Worm (Caenorhabditis elegans): ENCODE results near the gene W01G7.4.
"Not testable (repeated sequence)": the region's sequence is repeated elsewhere in the genome, so short reads cannot be mapped to it uniquely, and the experiment has no call there.

Gene W01G7.4

DNA sequence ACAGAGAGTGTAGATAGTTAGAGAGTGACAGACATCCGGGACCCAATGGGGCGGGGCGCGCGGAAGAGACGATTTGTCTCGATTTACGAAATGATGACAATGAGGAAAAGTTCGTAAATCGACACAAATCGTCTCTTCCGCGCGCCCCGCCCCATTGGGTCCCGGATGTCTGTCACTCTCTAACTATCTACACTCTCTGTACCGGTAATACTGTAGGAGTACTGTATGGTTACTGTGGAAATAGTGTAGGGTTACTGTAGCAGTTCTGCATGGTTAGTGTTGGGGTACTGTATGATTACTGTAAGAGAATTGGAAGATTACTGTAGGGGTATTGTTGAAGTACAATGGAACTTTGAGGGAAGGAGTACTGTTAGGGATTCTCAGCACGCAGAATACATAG is 39.3 kb upstream of the W01G7.4 start, which contains the start of gene F01D5.10:
TSS of gene F01D5.10 (minus strand) at position 101 of the 400 bp plus-strand sequence.
- not testable (repeated sequence) for TF ChIP-seq gei-17 (GFP tag; optimal IDR thresholded peaks at IDR 0.05); ccch-3 (GFP tag; optimal IDR thresholded peaks at IDR 0.05); egl-44 (GFP tag; IDR thresholded peaks at IDR 0.05)

DNA sequence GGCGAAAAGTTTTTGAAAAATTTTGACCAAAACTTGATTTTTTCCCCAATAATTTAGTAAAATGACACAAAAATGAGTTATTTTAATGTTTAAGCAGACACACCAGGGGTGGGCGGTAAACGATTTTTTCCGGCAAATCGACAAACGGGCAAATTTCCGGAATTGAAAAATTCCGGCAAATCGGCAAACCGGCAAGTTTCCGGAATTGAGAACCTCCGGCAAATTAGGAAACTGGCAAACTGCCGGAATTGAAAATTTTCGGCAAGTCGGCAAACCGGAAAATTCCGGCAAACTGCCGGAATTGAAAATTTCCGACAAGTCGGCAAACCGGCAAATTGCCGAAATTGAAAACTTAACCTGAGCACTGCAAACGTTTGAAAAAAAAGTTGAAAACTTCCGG is 27.8 kb upstream of the W01G7.4 start:
- TF ChIP-seq B0261.1 (tag; optimal IDR thresholded peaks at IDR 0.05) (no peak), hlh-12 (tag; optimal IDR thresholded peaks at IDR 0.05) (no peak), fkh-3 (tag; optimal IDR thresholded peaks at IDR 0.05) (no peak), cebp-1 (GFP tag; IDR thresholded peaks at IDR 0.05) (no peak), cebp-1 (tag; optimal IDR thresholded peaks at IDR 0.05) (peak; percentile 47), zfh-2 (GFP tag; conservative IDR thresholded peaks at IDR 0.05) (no peak; the same call in 1 of the 2 replicates), die-1 (tag; optimal IDR thresholded peaks at IDR 0.05) (no peak), tbx-9 (tag; optimal IDR thresholded peaks at IDR 0.05; ENCODE audit: borderline replicate concordance) (no peak), Y67H2A.10 (GFP tag; conservative IDR thresholded peaks at IDR 0.05) (no peak), attf-5 (GFP tag; optimal IDR thresholded peaks at IDR 0.05) (no peak), F37B4.10 (GFP tag; IDR thresholded peaks at IDR 0.05) (no peak), cebp-2 (GFP tag; IDR thresholded peaks at IDR 0.05) (no peak), C06A6.2 (GFP tag; conservative IDR thresholded peaks at IDR 0.05) (peak; percentile 32; the same call in 1 of the 2 replicates), lsl-1 (GFP tag; optimal IDR thresholded peaks at IDR 0.05) (no peak), hsf-1 (GFP tag; IDR thresholded peaks at IDR 0.05) (no peak), aptf-2 (GFP tag; conservative IDR thresholded peaks at IDR 0.05) (no peak), rpc-1 (optimal IDR thresholded peaks at IDR 0.05) (no peak), rpc-1 (tag; optimal IDR thresholded peaks at IDR 0.05) (no peak), mcd-1 (GFP tag; IDR thresholded peaks at IDR 0.05) (peak; percentile 32; the same call in 1 of the 2 replicates), nfya-1 (tag; optimal IDR thresholded peaks at IDR 0.05; ENCODE audit: borderline replicate concordance, insufficient read depth) (no peak), ztf-22 (GFP tag; optimal IDR thresholded peaks at IDR 0.05) (no peak), nfya-2 (GFP tag; IDR thresholded peaks at IDR 0.05) (no peak), ztf-6 (GFP tag; IDR thresholded peaks at IDR 0.05) (no peak), lin-54 (GFP tag; optimal IDR thresholded peaks at IDR 0.05) (no peak), mxl-1 (tag; optimal IDR thresholded peaks at IDR 0.05) (peak; percentile 14), zim-3 (tag; optimal IDR thresholded peaks at IDR 0.05) (peak; percentile 40), lin-40 (tag; optimal IDR thresholded peaks at IDR 0.05) (no peak), ztf-28 (GFP tag; IDR thresholded peaks at IDR 0.05) (no peak), ztf-26 (tag; optimal IDR thresholded peaks at IDR 0.05) (no peak), F33H1.4 (GFP tag; IDR thresholded peaks at IDR 0.05) (no peak), F39B2.1 (GFP tag; IDR thresholded peaks at IDR 0.05) (no peak), nhr-27 (tag; optimal IDR thresholded peaks at IDR 0.05) (no peak), sea-2 (GFP tag; IDR thresholded peaks at IDR 0.05) (no peak), Y95B8A.8 (GFP tag; IDR thresholded peaks at IDR 0.05) (no peak), efl-1 (GFP tag; optimal IDR thresholded peaks at IDR 0.05) (no peak), lir-1 (GFP tag; conservative IDR thresholded peaks at IDR 0.05) (no peak), unc-62 (GFP tag; optimal IDR thresholded peaks at IDR 0.05) (no peak), lsy-27 (tag; optimal IDR thresholded peaks at IDR 0.05; ENCODE audit: borderline replicate concordance, insufficient read depth) (no peak), K11D2.4 (GFP tag; IDR thresholded peaks at IDR 0.05) (peak; percentile 66), chd-7 (tag; optimal IDR thresholded peaks at IDR 0.05) (peak; percentile 3), hrde-1 (tag; optimal IDR thresholded peaks at IDR 0.05; ENCODE audit: borderline replicate concordance) (no peak), ztf-25 (GFP tag; IDR thresholded peaks at IDR 0.05) (no peak), ceh-91 (GFP tag; IDR thresholded peaks at IDR 0.05) (no peak), hmg-1.2 (GFP tag; IDR thresholded peaks at IDR 0.05) (no peak), egl-44 (GFP tag; IDR thresholded peaks at IDR 0.05) (no peak), D2030.7 (GFP tag; IDR thresholded peaks at IDR 0.05) (no peak)
